Fruit fly (Drosophila melanogaster) whole organism, adult: ENCODE results near the gene Sdr.

Experiments
- CG11617 ChIP-seq: fragments of 200-800 bp; sonication (Bioruptor generic); optimal IDR thresholded peaks from 2 replicates; lab custom pipeline; 2017; ENCODE audit warnings: mild to moderate bottlenecking, missing biosample characterization, missing genetic modification reagents, missing genetic modification characterization
- CG12768 ChIP-seq: fragments of 200-800 bp; sonication (Bioruptor generic); optimal IDR thresholded peaks from 2 replicates; lab custom pipeline; 2017; ENCODE audit warnings: missing biosample characterization, missing genetic modification characterization, mild to moderate bottlenecking, moderate library complexity, missing genetic modification reagents
- CG14711 ChIP-seq: fragments of 200-800 bp; sonication (Bioruptor generic); optimal IDR thresholded peaks from 2 replicates; lab custom pipeline; 2018; ENCODE audit warnings: missing biosample characterization, mild to moderate bottlenecking, missing genetic modification characterization, moderate library complexity
- CG1620 ChIP-seq: fragments of 200-800 bp; sonication (Bioruptor generic); optimal IDR thresholded peaks from 2 replicates; lab custom pipeline; 2016; ENCODE audit warnings: missing biosample characterization, missing genetic modification characterization
- CG33017 ChIP-seq: fragments of 200-800 bp; sonication (Bioruptor generic); optimal IDR thresholded peaks from 2 replicates; lab custom pipeline; 2018; ENCODE audit warnings: missing biosample characterization, mild to moderate bottlenecking, missing genetic modification characterization, moderate library complexity
- CG5204 ChIP-seq: fragments of 200-800 bp; sonication (Bioruptor generic); optimal IDR thresholded peaks from 2 replicates; lab custom pipeline; 2016; ENCODE audit warnings: missing biosample characterization, missing genetic modification characterization
- CG7045 ChIP-seq: fragments of 200-800 bp; sonication (Bioruptor generic); optimal IDR thresholded peaks from 2 replicates; lab custom pipeline; 2017; ENCODE audit warnings: missing biosample characterization, mild to moderate bottlenecking, missing genetic modification characterization
- CG7101 ChIP-seq: fragments of 200-800 bp; sonication (Bioruptor generic); optimal IDR thresholded peaks from 2 replicates; lab custom pipeline; 2018; ENCODE audit warnings: missing biosample characterization, mild to moderate bottlenecking, missing genetic modification characterization, moderate library complexity
- Clk ChIP-seq: fragments of 200-800 bp; sonication (Bioruptor generic); optimal IDR thresholded peaks from 2 replicates; lab custom pipeline; 2017; ENCODE audit warnings: missing biosample characterization, missing genetic modification characterization
- Crg-1 ChIP-seq: fragments of 200-800 bp; sonication (Bioruptor generic); optimal IDR thresholded peaks from 2 replicates; lab custom pipeline; 2016; ENCODE audit warnings: missing biosample characterization, missing genetic modification characterization
- Hr96 ChIP-seq: fragments of 200-800 bp; sonication (Bioruptor generic); optimal IDR thresholded peaks from 2 replicates; lab custom pipeline; 2016; ENCODE audit warnings: missing biosample characterization, missing genetic modification characterization
- Mnt ChIP-seq: fragments of 200-800 bp; sonication (Bioruptor generic); optimal IDR thresholded peaks from 2 replicates; lab custom pipeline; 2016; ENCODE audit warnings: missing biosample characterization, mild to moderate bottlenecking, missing genetic modification characterization
- bab1 ChIP-seq: fragments of 200-800 bp; sonication (Bioruptor generic); optimal IDR thresholded peaks from 3 replicates; lab custom pipeline; 2019; ENCODE audit warnings: missing biosample characterization, mild to moderate bottlenecking, missing genetic modification characterization, moderate library complexity
- cic ChIP-seq: fragments of 200-800 bp; sonication (Bioruptor generic); optimal IDR thresholded peaks from 2 replicates; lab custom pipeline; 2017; ENCODE audit warnings: missing biosample characterization, mild to moderate bottlenecking, missing genetic modification characterization, moderate library complexity
- cnc ChIP-seq, 2 experiments: fragments of >200 bp; optimal IDR thresholded peaks; 2 replicates each; lab custom pipeline; 2017
- kay ChIP-seq: fragments of 200-800 bp; sonication (Bioruptor generic); peaks from one replicate; lab custom pipeline; 2016; ENCODE audit warnings: missing biosample characterization, missing genetic modification characterization, borderline replicate concordance
- ovo ChIP-seq: fragments of 200-800 bp; sonication (Bioruptor generic); optimal IDR thresholded peaks from 2 replicates; lab custom pipeline; 2016; ENCODE audit warnings: missing biosample characterization, missing genetic modification characterization
- pad ChIP-seq: fragments of 200-800 bp; sonication (Bioruptor generic); optimal IDR thresholded peaks from 3 replicates; lab custom pipeline; 2017; ENCODE audit warnings: missing biosample characterization, missing genetic modification characterization, mild to moderate bottlenecking, moderate library complexity, missing genetic modification reagents
- toe ChIP-seq: fragments of 200-800 bp; sonication (Bioruptor generic); optimal IDR thresholded peaks from 2 replicates; lab custom pipeline; 2016; ENCODE audit warnings: missing biosample characterization, missing genetic modification characterization

Gene Sdr

dm6 chr3R:14917927-14918829 is at the start of gene Sdr:
Gene Sdr, plus strand, starts transcription at chr3R:14918628.
- TF ChIP-seq CG14711 (tag; lab: Kevin White, UChicago) (peak; percentile 29), CG5204 (GFP tag; lab: Kevin White, UChicago) (no peak), cnc (optimal IDR thresholded peaks at IDR 0.05; lab: Kevin White, UChicago) (no peak), bab1 (GFP tag; lab: Kevin White, UChicago) (peak; percentile 74)

- TF ChIP-seq CG14711 (tag; lab: Kevin White, UChicago) (no peak), CG11617 (GFP tag; lab: Kevin White, UChicago) (no peak), kay (GFP tag; lab: Kevin White, UChicago) (no peak)
These were observed 45.1 kb upstream of the Sdr start for dm6 chr3R:14873345-14873744.

dm6 chr3R:14875274-14875964 is 43.0 kb upstream of the Sdr start, which contains the start of gene btsz:
Gene btsz, minus strand, starts transcription at chr3R:14875488.
- peak; percentile 50 for TF ChIP-seq CG12768
- TF ChIP-seq CG7045 (GFP tag; lab: Kevin White, UChicago) = peak; percentile 34
- no peak for TF ChIP-seq kay (GFP tag; lab: Kevin White, UChicago)
- TF ChIP-seq CG33017 (tag; lab: Kevin White, UChicago) = no peak
- no peak for TF ChIP-seq cnc (optimal IDR thresholded peaks at IDR 0.05; lab: Kevin White, UChicago)
- peak; percentile 7 for TF ChIP-seq Clk (GFP tag; lab: Kevin White, UChicago)

dm6 chr3R:14875965-14876331 is 42.5 kb upstream of the Sdr start:
- TF ChIP-seq cic (peak; percentile 29), Crg-1 (GFP tag; lab: Kevin White, UChicago) (no peak)

dm6 chr3R:14878145-14878544 is 40.3 kb upstream of the Sdr start:
- TF ChIP-seq cnc (optimal IDR thresholded peaks at IDR 0.05; lab: Kevin White, UChicago) = no peak
- TF ChIP-seq bab1 (GFP tag; lab: Kevin White, UChicago) = no peak
- no peak for TF ChIP-seq toe (GFP tag; lab: Kevin White, UChicago)
- TF ChIP-seq CG11617 (GFP tag; lab: Kevin White, UChicago) = no peak
- TF ChIP-seq pad = no peak
- no peak for TF ChIP-seq CG33017 (tag; lab: Kevin White, UChicago)
- no peak for TF ChIP-seq CG5204 (GFP tag; lab: Kevin White, UChicago)
- no peak for TF ChIP-seq CG12768
- no peak for TF ChIP-seq kay (GFP tag; lab: Kevin White, UChicago)
- TF ChIP-seq Mnt (GFP tag; lab: Kevin White, UChicago) = no peak
- TF ChIP-seq CG7101 (tag; lab: Kevin White, UChicago) = no peak
- TF ChIP-seq Hr96 = no peak
- no peak for TF ChIP-seq CG1620
- TF ChIP-seq CG7045 (GFP tag; lab: Kevin White, UChicago) = no peak
- TF ChIP-seq Clk (GFP tag; lab: Kevin White, UChicago) = no peak
- no peak for TF ChIP-seq cic
- TF ChIP-seq CG14711 (tag; lab: Kevin White, UChicago) = no peak
- no peak for TF ChIP-seq ovo (GFP tag; lab: Kevin White, UChicago)

- TF ChIP-seq Mnt (GFP tag; lab: Kevin White, UChicago) = peak; percentile 94
- TF ChIP-seq bab1 (GFP tag; lab: Kevin White, UChicago) = peak; percentile 21
- no peak for TF ChIP-seq cic
- no peak for TF ChIP-seq CG11617 (GFP tag; lab: Kevin White, UChicago)
These were observed 39.1 kb upstream of the Sdr start, which contains the start of gene CG3631 for dm6 chr3R:14879207-14879863. Gene CG3631, plus strand, starts transcription at chr3R:14879457.

dm6 chr3R:14880861-14881260 is 37.6 kb upstream of the Sdr start:
- TF ChIP-seq cnc (optimal IDR thresholded peaks at IDR 0.05; lab: Kevin White, UChicago) (no peak), CG14711 (tag; lab: Kevin White, UChicago) (no peak), CG5204 (GFP tag; lab: Kevin White, UChicago) (no peak), CG7045 (GFP tag; lab: Kevin White, UChicago) (no peak), CG33017 (tag; lab: Kevin White, UChicago) (no peak), CG1620 (no peak)
